Worm (Caenorhabditis elegans) whole organism, L2 larva: Measurements from ENCODE around the gene F54D5.15.

Experiments used
- C34F6.9 ChIP-seq: fragments of 150-350 bp; optimal IDR thresholded peaks from 2 replicates; lab custom pipeline; 2014; ENCODE audit warnings: missing biosample characterization, missing genetic modification characterization
- F13H6.1 ChIP-seq: sonication (generic microtip); optimal IDR thresholded peaks from 2 replicates; lab custom pipeline; 2016; ENCODE audit warnings: missing genetic modification characterization, missing compliant biosample characterization
- R02D3.7 ChIP-seq: fragments of 150-350 bp; optimal IDR thresholded peaks from 2 replicates; lab custom pipeline; 2014; ENCODE audit warnings: missing biosample characterization, missing genetic modification characterization
- Y55F3AM.14 ChIP-seq: fragments of 200-800 bp; sonication (Bioruptor generic); optimal IDR thresholded peaks from 2 replicates; lab custom pipeline; 2018; ENCODE audit warnings: mild to moderate bottlenecking, missing genetic modification characterization, missing compliant biosample characterization
- ZK546.5 ChIP-seq: sonication (generic microtip); optimal IDR thresholded peaks from 2 replicates; lab custom pipeline; 2017; ENCODE audit warnings: missing biosample characterization, missing genetic modification characterization
- alr-1 ChIP-seq: fragments of 150-350 bp; optimal IDR thresholded peaks from 2 replicates; lab custom pipeline; 2014; ENCODE audit warnings: missing biosample characterization, missing genetic modification characterization
- aly-2 ChIP-seq: fragments of 150-350 bp; optimal IDR thresholded peaks from 2 replicates; lab custom pipeline; 2014; ENCODE audit warnings: missing biosample characterization, missing genetic modification characterization
- ama-1 ChIP-seq: fragments of 150-350 bp; optimal IDR thresholded peaks from 2 replicates; lab custom pipeline; 2018; ENCODE audit warnings: inconsistent platforms
- blmp-1 ChIP-seq: sonication (generic microtip); optimal IDR thresholded peaks from 2 replicates; lab custom pipeline; 2017; ENCODE audit warnings: missing genetic modification characterization, mild to moderate bottlenecking, missing compliant biosample characterization, antibody characterized with exemption, moderate library complexity; ENCODE audit not compliant: insufficient read depth
- ceh-16 ChIP-seq: fragments of 150-350 bp; optimal IDR thresholded peaks from 2 replicates; lab custom pipeline; 2014; ENCODE audit warnings: missing biosample characterization, missing genetic modification characterization
- ceh-82 ChIP-seq: fragments of 150-350 bp; optimal IDR thresholded peaks from 2 replicates; lab custom pipeline; 2014; ENCODE audit warnings: missing biosample characterization, missing genetic modification characterization
- crh-2 ChIP-seq: sonication (generic microtip); optimal IDR thresholded peaks from 2 replicates; lab custom pipeline; 2017; ENCODE audit warnings: missing biosample characterization, missing genetic modification characterization
- dmd-4 ChIP-seq: sonication (generic microtip); optimal IDR thresholded peaks from 2 replicates; lab custom pipeline; 2017; ENCODE audit warnings: missing biosample characterization, missing genetic modification characterization
- egl-27 ChIP-seq: sonication (generic microtip); optimal IDR thresholded peaks from 3 replicates; lab custom pipeline; 2017; ENCODE audit warnings: missing biosample characterization, missing genetic modification reagents, missing genetic modification characterization
- elt-1 ChIP-seq: fragments of 150-350 bp; optimal IDR thresholded peaks from 2 replicates; lab custom pipeline; 2014; ENCODE audit warnings: missing biosample characterization, missing genetic modification characterization
- elt-3 ChIP-seq: sonication (generic microtip); optimal IDR thresholded peaks from 2 replicates; lab custom pipeline; 2017; ENCODE audit warnings: missing biosample characterization, missing genetic modification characterization
- fos-1 ChIP-seq: fragments of 150-350 bp; optimal IDR thresholded peaks from 2 replicates; lab custom pipeline; 2014; ENCODE audit warnings: missing biosample characterization, missing genetic modification characterization
- gmeb-1 ChIP-seq: fragments of 150-350 bp; optimal IDR thresholded peaks from 2 replicates; lab custom pipeline; 2014; ENCODE audit warnings: missing biosample characterization, missing genetic modification characterization
- lin-11 ChIP-seq: fragments of 150-350 bp; sonication (generic microtip); optimal IDR thresholded peaks from 2 replicates; lab custom pipeline; 2014; ENCODE audit warnings: missing biosample characterization, missing genetic modification characterization, inconsistent platforms, mixed read lengths
- lin-13 ChIP-seq: fragments of 150-350 bp; optimal IDR thresholded peaks from 2 replicates; lab custom pipeline; 2014; ENCODE audit warnings: missing biosample characterization, missing genetic modification reagents, missing genetic modification characterization
- lin-39 ChIP-seq: fragments of 150-350 bp; optimal IDR thresholded peaks from 2 replicates; lab custom pipeline; 2014; ENCODE audit warnings: missing biosample characterization, missing genetic modification reagents, missing genetic modification characterization
- lsy-2 ChIP-seq, 2 experiments: fragments of 150-350 bp in 1 of 2; sonication (generic microtip) in 1 of 2; optimal IDR thresholded peaks; 2 replicates each; lab custom pipeline; 2014 to 2017; ENCODE audit warnings: missing biosample characterization in 2 of 2, missing genetic modification characterization in 2 of 2
- mab-5 ChIP-seq: fragments of 150-350 bp; optimal IDR thresholded peaks from 2 replicates; lab custom pipeline; 2014; ENCODE audit warnings: missing biosample characterization, missing genetic modification characterization
- mbf-1 ChIP-seq: sonication (generic microtip); optimal IDR thresholded peaks from 2 replicates; lab custom pipeline; 2017; ENCODE audit warnings: missing biosample characterization, missing genetic modification characterization
- mdl-1 ChIP-seq, 2 experiments: fragments of 150-350 bp in 1 of 2; sonication (generic microtip) in 1 of 2; optimal IDR thresholded peaks; 2 replicates each; lab custom pipeline; 2017; ENCODE audit warnings: missing biosample characterization in 2 of 2, missing genetic modification characterization in 2 of 2
- nhr-10 ChIP-seq: sonication (generic microtip); optimal IDR thresholded peaks from 2 replicates; lab custom pipeline; 2017; ENCODE audit warnings: missing biosample characterization, missing genetic modification characterization
- nhr-11 ChIP-seq: fragments of 150-350 bp; optimal IDR thresholded peaks from 2 replicates; lab custom pipeline; 2014; ENCODE audit warnings: missing biosample characterization, missing genetic modification characterization
- nhr-12 ChIP-seq: fragments of 150-350 bp; optimal IDR thresholded peaks from 2 replicates; lab custom pipeline; 2014; ENCODE audit warnings: missing biosample characterization, missing genetic modification characterization
- nhr-129 ChIP-seq: fragments of 150-350 bp; optimal IDR thresholded peaks from 2 replicates; lab custom pipeline; 2014; ENCODE audit warnings: missing biosample characterization, missing genetic modification characterization
- nhr-21 ChIP-seq: fragments of 150-350 bp; optimal IDR thresholded peaks from 2 replicates; lab custom pipeline; 2014; ENCODE audit warnings: missing biosample characterization, missing genetic modification characterization
- nhr-23 ChIP-seq: fragments of 150-350 bp; optimal IDR thresholded peaks from 2 replicates; lab custom pipeline; 2014; ENCODE audit warnings: missing biosample characterization, missing genetic modification reagents, missing genetic modification characterization
- nhr-237 ChIP-seq: fragments of 150-350 bp; optimal IDR thresholded peaks from 2 replicates; lab custom pipeline; 2014; ENCODE audit warnings: missing biosample characterization, missing genetic modification characterization
- nhr-25 ChIP-seq: fragments of 150-350 bp; sonication (generic microtip); optimal IDR thresholded peaks from 3 replicates; lab custom pipeline; 2014; ENCODE audit warnings: missing biosample characterization, missing genetic modification characterization
- nhr-6 ChIP-seq: fragments of 150-350 bp; optimal IDR thresholded peaks from 2 replicates; lab custom pipeline; 2014; ENCODE audit warnings: missing biosample characterization, missing genetic modification characterization
- nhr-77 ChIP-seq: fragments of 150-350 bp; optimal IDR thresholded peaks from 2 replicates; lab custom pipeline; 2014; ENCODE audit warnings: missing biosample characterization, missing genetic modification characterization
- peb-1 ChIP-seq: fragments of 150-350 bp; optimal IDR thresholded peaks from 2 replicates; lab custom pipeline; 2014; ENCODE audit warnings: missing biosample characterization, missing genetic modification characterization
- sem-4 ChIP-seq: fragments of 150-350 bp; optimal IDR thresholded peaks from 2 replicates; lab custom pipeline; 2014; ENCODE audit warnings: missing biosample characterization, missing genetic modification reagents, missing genetic modification characterization
- skn-1 ChIP-seq: sonication (generic microtip); optimal IDR thresholded peaks from 2 replicates; lab custom pipeline; 2017; ENCODE audit warnings: missing biosample characterization, missing genetic modification characterization
- sma-3 ChIP-seq: sonication (generic microtip); optimal IDR thresholded peaks from 2 replicates; lab custom pipeline; 2016; ENCODE audit warnings: missing genetic modification reagents, missing genetic modification characterization, missing compliant biosample characterization
- sma-9 ChIP-seq, 2 experiments: fragments of 150-350 bp in 1 of 2; sonication (generic microtip) in 1 of 2; optimal IDR thresholded peaks; 2 replicates each; lab custom pipeline; 2014 to 2016; ENCODE audit warnings: missing genetic modification characterization in 2 of 2, mild to moderate bottlenecking in 1 of 2, missing biosample characterization in 1 of 2, missing compliant biosample characterization in 1 of 2, missing genetic modification reagents in 1 of 2, moderate library complexity in 1 of 2
- snpc-4 ChIP-seq: fragments of 150-350 bp; optimal IDR thresholded peaks from 2 replicates; lab custom pipeline; 2014; ENCODE audit warnings: missing biosample characterization, missing genetic modification characterization
- unc-39 ChIP-seq: fragments of 150-350 bp; optimal IDR thresholded peaks from 2 replicates; lab custom pipeline; 2014; ENCODE audit warnings: missing biosample characterization, missing genetic modification characterization
- unc-55 ChIP-seq: fragments of 150-350 bp; sonication (generic microtip); optimal IDR thresholded peaks from 3 replicates; lab custom pipeline; 2014; ENCODE audit warnings: missing biosample characterization, missing genetic modification reagents, missing genetic modification characterization
- unc-62 ChIP-seq: fragments of 150-350 bp; optimal IDR thresholded peaks from 2 replicates; lab custom pipeline; 2014; ENCODE audit warnings: missing biosample characterization, missing genetic modification reagents, missing genetic modification characterization
- zag-1 ChIP-seq: fragments of 150-350 bp; optimal IDR thresholded peaks from 2 replicates; lab custom pipeline; 2014; ENCODE audit warnings: missing biosample characterization, missing genetic modification characterization
- ztf-1 ChIP-seq: fragments of 200-800 bp; sonication (Bioruptor generic); conservative IDR thresholded peaks from 2 replicates; pipeline ENCODE4 v1.3.6; 2022; ENCODE audit warnings: missing genetic modification characterization, missing compliant biosample characterization
- ztf-11 ChIP-seq: sonication (generic microtip); optimal IDR thresholded peaks from 2 replicates; lab custom pipeline; 2017; ENCODE audit warnings: missing biosample characterization, missing genetic modification characterization
- ztf-4 ChIP-seq: fragments of 150-350 bp; optimal IDR thresholded peaks from 2 replicates; lab custom pipeline; 2014; ENCODE audit warnings: missing biosample characterization, missing genetic modification characterization

The F54D5.15 gene

ce11 chrII:11545952-11546325, 18.1 kb downstream of the F54D5.15 start:
- TF ChIP-seq C34F6.9 (tag; lab: Kevin White, UChicago) (no peak), dmd-4 (no peak), mbf-1 (no peak), snpc-4 (tag; lab: Kevin White, UChicago) (no peak), sma-3 (no peak), R02D3.7 (tag; lab: Kevin White, UChicago) (no peak), unc-55 (GFP tag; lab: Kevin White, UChicago) (no peak), nhr-77 (tag; lab: Kevin White, UChicago) (no peak)
- TF ChIP-seq, all 48 proteins: peak for 0

ce11 chrII:11545299-11545951, 18.6 kb downstream of the F54D5.15 start, which contains the start of gene dnj-13:
Gene dnj-13 (plus strand): TSS chrII:11545701.
- TF ChIP-seq egl-27 (peak; percentile 76), aly-2 (tag; lab: Kevin White, UChicago) (no peak), elt-1 (no peak), lin-39 (peak; percentile 30), lin-13 (peak; percentile 92), Y55F3AM.14 (GFP tag; lab: Kevin White, UChicago) (peak; percentile 94), nhr-21 (tag; lab: Kevin White, UChicago) (peak; percentile 90), nhr-237 (tag; lab: Kevin White, UChicago) (peak; percentile 43), ztf-4 (peak; percentile 89), snpc-4 (tag; lab: Kevin White, UChicago) (peak; percentile 78), lin-11 (tag; lab: Kevin White, UChicago) (peak; percentile 88), nhr-6 (tag; lab: Kevin White, UChicago) (peak; percentile 89), ztf-11 (tag; lab: Kevin White, UChicago) (no peak), skn-1 (tag; lab: Kevin White, UChicago) (peak; percentile 61), unc-39 (tag; lab: Kevin White, UChicago) (no peak), nhr-77 (tag; lab: Kevin White, UChicago) (peak; percentile 82), sem-4 (tag; lab: Kevin White, UChicago) (peak; percentile 96), gmeb-1 (peak; percentile 90), blmp-1 (peak; percentile 66), sma-9 (GFP tag; optimal IDR thresholded peaks at IDR 0.05; lab: Kevin White, UChicago) (peak; percentile 97), sma-9 (tag; optimal IDR thresholded peaks at IDR 0.05; lab: Kevin White, UChicago) (no peak), sma-3 (peak; percentile 98), nhr-25 (tag; lab: Kevin White, UChicago) (peak; percentile 87), nhr-12 (tag; lab: Kevin White, UChicago) (no peak), mbf-1 (no peak), lsy-2 (tag; optimal IDR thresholded peaks at IDR 0.05; lab: Kevin White, UChicago) (peak; percentile 89 to 92), crh-2 (tag; lab: Kevin White, UChicago) (peak; percentile 93), nhr-10 (tag; lab: Kevin White, UChicago) (peak; percentile 82), nhr-129 (tag; lab: Kevin White, UChicago) (peak; percentile 86), mdl-1 (tag; optimal IDR thresholded peaks at IDR 0.05; lab: Kevin White, UChicago) (peak; percentile 53 to 78), unc-62 (peak; percentile 32), alr-1 (peak; percentile 7), ceh-82 (peak; percentile 54), mab-5 (tag; lab: Kevin White, UChicago) (peak; percentile 91), unc-55 (GFP tag; lab: Kevin White, UChicago) (peak; percentile 95), ztf-1 (GFP tag; lab: Robert Waterston, UW) (no peak), elt-3 (tag; lab: Kevin White, UChicago) (no peak), C34F6.9 (tag; lab: Kevin White, UChicago) (peak; percentile 92), F13H6.1 (tag; lab: Kevin White, UChicago) (peak; percentile 96), R02D3.7 (tag; lab: Kevin White, UChicago) (peak; percentile 52), fos-1 (peak; percentile 81), nhr-23 (tag; lab: Kevin White, UChicago) (no peak), dmd-4 (peak; percentile 14), ZK546.5 (tag; lab: Kevin White, UChicago) (peak; percentile 38), ceh-16 (tag; lab: Kevin White, UChicago) (peak; percentile 58), nhr-11 (tag; lab: Kevin White, UChicago) (no peak), zag-1 (tag; lab: Kevin White, UChicago) (peak; percentile 70), ama-1 (peak; percentile 88), peb-1 (tag; lab: Kevin White, UChicago) (no peak)
- TF ChIP-seq, all 48 proteins: peak for 37
